Fruit fly (Drosophila melanogaster) whole organism, embryonic: ENCODE data around the gene CG31495.

Source experiments
- Antp ChIP-seq: fragments of 200-800 bp; sonication (Bioruptor generic); optimal IDR thresholded peaks from 3 replicates; lab custom pipeline; 2016; ENCODE audit warnings: missing biosample characterization, missing genetic modification characterization
- Blimp-1 ChIP-seq: fragments of 200-800 bp; sonication (Bioruptor generic); optimal IDR thresholded peaks from 3 replicates; lab custom pipeline; 2018; ENCODE audit warnings: missing biosample characterization, missing genetic modification characterization, mild to moderate bottlenecking, moderate library complexity, missing genetic modification reagents
- CG10267 ChIP-seq: fragments of 200-800 bp; sonication (Bioruptor generic); optimal IDR thresholded peaks from 2 replicates; lab custom pipeline; 2018; ENCODE audit warnings: missing biosample characterization, mild to moderate bottlenecking, missing genetic modification characterization, moderate library complexity
- CG10321 ChIP-seq: fragments of 200-800 bp; sonication (Bioruptor generic); IDR thresholded peaks from 2 replicates; pipeline ENCODE4 v1.3.6; 2022; ENCODE audit warnings: missing biosample characterization, missing genetic modification characterization
- CG10543 ChIP-seq: fragments of 200-800 bp; sonication (Bioruptor generic); optimal IDR thresholded peaks from 3 replicates; lab custom pipeline; 2017; ENCODE audit warnings: missing biosample characterization, mild to moderate bottlenecking, missing genetic modification characterization, moderate library complexity
- CG10959 ChIP-seq: fragments of 200-800 bp; sonication (Bioruptor generic); IDR thresholded peaks from 2 replicates; pipeline ENCODE4 v1.3.6; 2022; ENCODE audit warnings: missing biosample characterization, missing genetic modification characterization
- CG11247 ChIP-seq: fragments of 200-800 bp; sonication (Bioruptor generic); IDR thresholded peaks from 2 replicates; pipeline ENCODE4 v1.3.6; 2022; ENCODE audit warnings: missing biosample characterization, missing genetic modification characterization
- CG11398 ChIP-seq: fragments of 200-800 bp; sonication (Bioruptor generic); optimal IDR thresholded peaks from 2 replicates; lab custom pipeline; 2016; ENCODE audit warnings: missing biosample characterization, missing genetic modification characterization
- CG11723 ChIP-seq: fragments of 200-800 bp; sonication (Bioruptor generic); optimal IDR thresholded peaks from 2 replicates; lab custom pipeline; 2017; ENCODE audit warnings: missing biosample characterization, mild to moderate bottlenecking, missing genetic modification characterization
- CG13296 ChIP-seq: fragments of 200-800 bp; sonication (Bioruptor generic); optimal IDR thresholded peaks from 3 replicates; lab custom pipeline; 2018; ENCODE audit warnings: missing biosample characterization, mild to moderate bottlenecking, missing genetic modification characterization
- CG14710 ChIP-seq: fragments of 200-800 bp; sonication (Bioruptor generic); optimal IDR thresholded peaks from 3 replicates; lab custom pipeline; 2019; ENCODE audit warnings: missing biosample characterization, mild to moderate bottlenecking, missing genetic modification characterization, moderate library complexity
- CG1647 ChIP-seq: fragments of 200-800 bp; sonication (Bioruptor generic); optimal IDR thresholded peaks from 3 replicates; lab custom pipeline; 2016; ENCODE audit warnings: missing biosample characterization, missing genetic modification characterization
- CG17829 ChIP-seq: fragments of 200-800 bp; optimal IDR thresholded peaks from 2 replicates; lab custom pipeline; 2019; ENCODE audit warnings: missing biosample characterization, mild to moderate bottlenecking, missing genetic modification characterization, moderate library complexity
- CG2712 ChIP-seq: fragments of 200-800 bp; optimal IDR thresholded peaks from 3 replicates; lab custom pipeline; 2019; ENCODE audit warnings: missing biosample characterization, mild to moderate bottlenecking, missing genetic modification characterization, moderate library complexity
- CG31224 ChIP-seq: fragments of 200-800 bp; sonication (Bioruptor generic); IDR thresholded peaks from 2 replicates; pipeline ENCODE4 v1.3.6; 2022; ENCODE audit warnings: missing biosample characterization, missing genetic modification characterization
- CG4617 ChIP-seq: fragments of 200-800 bp; sonication (Bioruptor generic); optimal IDR thresholded peaks from 3 replicates; lab custom pipeline; 2016; ENCODE audit warnings: missing biosample characterization, missing genetic modification characterization, borderline replicate concordance
- CG5245 ChIP-seq: fragments of 200-800 bp; sonication (Bioruptor generic); optimal IDR thresholded peaks from 3 replicates; lab custom pipeline; 2016; ENCODE audit warnings: missing biosample characterization, missing genetic modification characterization
- CG6791 ChIP-seq: fragments of 200-800 bp; sonication (Bioruptor generic); IDR thresholded peaks from 3 replicates; pipeline ENCODE4 v1.3.6; 2022; ENCODE audit warnings: missing biosample characterization, missing genetic modification characterization; ENCODE audit not compliant: partially characterized antibody
- CG7963 ChIP-seq: fragments of 200-800 bp; sonication (Bioruptor generic); IDR thresholded peaks from 3 replicates; pipeline ENCODE4 v1.3.6; 2022; ENCODE audit warnings: missing biosample characterization, missing genetic modification characterization; ENCODE audit not compliant: partially characterized antibody
- CG7987 ChIP-seq: fragments of 200-800 bp; sonication (Bioruptor generic); optimal IDR thresholded peaks from 2 replicates; lab custom pipeline; 2018; ENCODE audit warnings: missing biosample characterization, mild to moderate bottlenecking, missing genetic modification characterization, moderate library complexity
- Camta ChIP-seq: fragments of 200-800 bp; sonication (Bioruptor generic); optimal IDR thresholded peaks from 2 replicates; lab custom pipeline; 2016; ENCODE audit warnings: missing biosample characterization, missing genetic modification characterization
- Chrac-16 ChIP-seq: fragments of 200-800 bp; sonication (Bioruptor generic); optimal IDR thresholded peaks from 3 replicates; lab custom pipeline; 2016; ENCODE audit warnings: missing biosample characterization, missing genetic modification characterization
- CkIIα-i1 ChIP-seq: fragments of 200-800 bp; sonication (Bioruptor generic); IDR thresholded peaks from 2 replicates; pipeline ENCODE4 v1.3.6; 2022; ENCODE audit warnings: missing biosample characterization, missing genetic modification characterization
- Dp ChIP-seq: fragments of 200-800 bp; sonication (Bioruptor generic); optimal IDR thresholded peaks from 2 replicates; lab custom pipeline; 2018; ENCODE audit warnings: missing biosample characterization, mild to moderate bottlenecking, missing genetic modification characterization, moderate library complexity
- Ets97D ChIP-seq: fragments of 200-800 bp; sonication (Bioruptor generic); optimal IDR thresholded peaks from 3 replicates; lab custom pipeline; 2016; ENCODE audit warnings: missing biosample characterization, missing genetic modification characterization
- HmgD ChIP-seq: fragments of 200-800 bp; sonication (Bioruptor generic); optimal IDR thresholded peaks from 3 replicates; lab custom pipeline; 2016; ENCODE audit warnings: missing biosample characterization, missing genetic modification characterization
- HmgZ ChIP-seq: fragments of 200-800 bp; sonication (Bioruptor generic); optimal IDR thresholded peaks from 2 replicates; lab custom pipeline; 2018; ENCODE audit warnings: missing biosample characterization, mild to moderate bottlenecking, missing genetic modification characterization
- Hmx ChIP-seq: fragments of 200-800 bp; sonication (Bioruptor generic); optimal IDR thresholded peaks from 2 replicates; lab custom pipeline; 2016; ENCODE audit warnings: missing biosample characterization, missing genetic modification characterization
- Nf-YC ChIP-seq: fragments of 200-800 bp; optimal IDR thresholded peaks from 3 replicates; lab custom pipeline; 2019; ENCODE audit warnings: missing biosample characterization, mild to moderate bottlenecking, missing genetic modification characterization, moderate library complexity
- Pdp1 ChIP-seq, 2 experiments: fragments of 200-800 bp; sonication (Bioruptor generic); optimal IDR thresholded peaks; 3 replicates each; lab custom pipeline; 2016; ENCODE audit warnings: missing biosample characterization in 2 of 2, missing genetic modification characterization in 2 of 2, mild to moderate bottlenecking in 1 of 2, moderate library complexity in 1 of 2
- Scr ChIP-seq: fragments of 200-800 bp; sonication (Bioruptor generic); IDR thresholded peaks from 2 replicates; pipeline ENCODE4 v1.3.6; 2022; ENCODE audit warnings: missing biosample characterization, missing genetic modification characterization; ENCODE audit not compliant: partially characterized antibody
- ci ChIP-seq: fragments of 200-800 bp; sonication (Bioruptor generic); IDR thresholded peaks from 3 replicates; pipeline ENCODE4 v1.3.6; 2022; ENCODE audit warnings: missing biosample characterization, missing genetic modification characterization
- dati ChIP-seq: fragments of 200-800 bp; sonication (Bioruptor generic); IDR thresholded peaks from 2 replicates; pipeline ENCODE4 v1.3.6; 2022; ENCODE audit warnings: missing biosample characterization, missing genetic modification characterization
- disco-r ChIP-seq: fragments of 200-800 bp; sonication (Bioruptor generic); optimal IDR thresholded peaks from 2 replicates; lab custom pipeline; 2016; ENCODE audit warnings: missing biosample characterization, missing genetic modification characterization
- fd64A ChIP-seq: fragments of 200-800 bp; sonication (Bioruptor generic); optimal IDR thresholded peaks from 3 replicates; lab custom pipeline; 2018; ENCODE audit warnings: missing biosample characterization, mild to moderate bottlenecking, missing genetic modification characterization
- grn ChIP-seq: fragments of 200-800 bp; sonication (Bioruptor generic); optimal IDR thresholded peaks from 3 replicates; lab custom pipeline; 2017; ENCODE audit warnings: missing biosample characterization, missing genetic modification characterization
- jumu ChIP-seq: fragments of 200-800 bp; sonication (Bioruptor generic); optimal IDR thresholded peaks from 3 replicates; lab custom pipeline; 2016; ENCODE audit warnings: missing biosample characterization, missing genetic modification characterization
- org-1 ChIP-seq: fragments of 200-800 bp; sonication (Bioruptor generic); optimal IDR thresholded peaks from 2 replicates; lab custom pipeline; 2017; ENCODE audit warnings: missing biosample characterization, missing genetic modification characterization
- p53 ChIP-seq: fragments of 200-800 bp; sonication (Bioruptor generic); optimal IDR thresholded peaks from 2 replicates; lab custom pipeline; 2016; ENCODE audit warnings: missing biosample characterization, missing genetic modification characterization
- pho ChIP-seq: fragments of 200-800 bp; sonication (Bioruptor generic); optimal IDR thresholded peaks from 2 replicates; lab custom pipeline; 2016; ENCODE audit warnings: missing biosample characterization, missing genetic modification characterization
- pnt ChIP-seq: fragments of 200-800 bp; sonication (Bioruptor generic); optimal IDR thresholded peaks from 3 replicates; lab custom pipeline; 2016; ENCODE audit warnings: missing biosample characterization, missing genetic modification characterization
- run ChIP-seq: fragments of 200-800 bp; sonication (Bioruptor generic); optimal IDR thresholded peaks from 3 replicates; lab custom pipeline; 2018; ENCODE audit warnings: missing biosample characterization, mild to moderate bottlenecking, missing genetic modification characterization
- sd ChIP-seq: fragments of 200-800 bp; sonication (Bioruptor generic); optimal IDR thresholded peaks from 3 replicates; lab custom pipeline; 2018; ENCODE audit warnings: missing biosample characterization, mild to moderate bottlenecking, missing genetic modification characterization, moderate library complexity
- sisA ChIP-seq: fragments of 200-800 bp; sonication (Bioruptor generic); IDR thresholded peaks from 2 replicates; pipeline ENCODE4 v1.3.6; 2022; ENCODE audit warnings: missing biosample characterization, missing genetic modification characterization
- stc ChIP-seq: fragments of 200-800 bp; sonication (Bioruptor generic); IDR thresholded peaks from 2 replicates; pipeline ENCODE4 v1.3.6; 2022; ENCODE audit warnings: missing biosample characterization, missing genetic modification characterization
- tap ChIP-seq: fragments of 200-800 bp; optimal IDR thresholded peaks from 3 replicates; lab custom pipeline; 2019; ENCODE audit warnings: missing biosample characterization, mild to moderate bottlenecking, missing genetic modification characterization, moderate library complexity
- tna ChIP-seq: fragments of 200-800 bp; sonication (Bioruptor generic); IDR thresholded peaks from 2 replicates; pipeline ENCODE4 v1.3.6; 2022; ENCODE audit warnings: missing biosample characterization, missing genetic modification characterization; ENCODE audit not compliant: partially characterized antibody
- toy ChIP-seq: fragments of 200-800 bp; sonication (Bioruptor generic); IDR thresholded peaks from 2 replicates; pipeline ENCODE4 v1.3.6; 2022; ENCODE audit warnings: missing biosample characterization, missing genetic modification characterization
- zen2 ChIP-seq: fragments of 200-800 bp; sonication (Bioruptor generic); IDR thresholded peaks from 3 replicates; pipeline ENCODE4 v1.3.6; 2022; ENCODE audit warnings: missing biosample characterization, missing genetic modification characterization; ENCODE audit not compliant: partially characterized antibody
- zfh2 ChIP-seq: fragments of 200-800 bp; sonication (Bioruptor generic); optimal IDR thresholded peaks from 2 replicates; lab custom pipeline; 2016; ENCODE audit warnings: missing biosample characterization, missing genetic modification characterization

Gene CG31495

dm6 chr3R:13793979-13794665, 45.6 kb downstream of the CG31495 start (continued):
- TF ChIP-seq fd64A (GFP tag; lab: Kevin White, UChicago) (no peak), sd (no peak), Pdp1 (GFP tag; optimal IDR thresholded peaks at IDR 0.05; lab: Kevin White, UChicago) (peak in 1 of 2 experiments; percentile 24), Dp (GFP tag; lab: Kevin White, UChicago) (no peak), CG10543 (no peak), dati (GFP tag; lab: Robert Waterston, UW) (no peak), disco-r (GFP tag; lab: Kevin White, UChicago) (no peak), CG1647 (GFP tag; lab: Kevin White, UChicago) (no peak), Antp (GFP tag; lab: Kevin White, UChicago) (peak; percentile 21), pnt (peak; percentile 14), CG17829 (tag; lab: Kevin White, UChicago) (peak; percentile 71), CG5245 (GFP tag; lab: Kevin White, UChicago) (peak; percentile 30), CG31224 (GFP tag; lab: Robert Waterston, UW) (no peak), CG7963 (no peak), HmgD (no peak), Chrac-16 (GFP tag; lab: Kevin White, UChicago) (peak; percentile 32), Scr (no peak), CG10959 (peak; percentile 51; the same call in 1 of the 2 replicates), HmgZ (tag; lab: Kevin White, UChicago) (peak; percentile 21), CG2712 (tag; lab: Kevin White, UChicago) (peak; percentile 85), Blimp-1 (peak; percentile 82), CG10267 (tag; lab: Kevin White, UChicago) (peak; percentile 64), pho (GFP tag; lab: Kevin White, UChicago) (no peak), CG11398 (GFP tag; lab: Kevin White, UChicago) (no peak), Nf-YC (tag; lab: Kevin White, UChicago) (no peak), zfh2 (GFP tag; lab: Kevin White, UChicago) (no peak), p53 (GFP tag; lab: Kevin White, UChicago) (no peak), run (tag; lab: Kevin White, UChicago) (no peak), grn (GFP tag; lab: Kevin White, UChicago) (no peak), ci (GFP tag; lab: Robert Waterston, UW) (peak; percentile 85), tna (GFP tag; lab: Robert Waterston, UW) (no peak), Ets97D (no peak), CG11723 (GFP tag; lab: Kevin White, UChicago) (peak; percentile 25), CG7987 (GFP tag; lab: Kevin White, UChicago) (no peak), stc (peak; percentile 74), org-1 (GFP tag; lab: Kevin White, UChicago) (peak; percentile 32), zen2 (no peak), CG14710 (tag; lab: Kevin White, UChicago) (peak; percentile 73), CG4617 (GFP tag; lab: Kevin White, UChicago) (peak; percentile 6), CG11247 (GFP tag; lab: Robert Waterston, UW) (no peak), CkIIα-i1 (GFP tag; lab: Robert Waterston, UW) (no peak), CG13296 (GFP tag; lab: Kevin White, UChicago) (peak; percentile 20), tap (tag; lab: Kevin White, UChicago) (peak; percentile 39), Camta (GFP tag; lab: Kevin White, UChicago) (no peak), sisA (GFP tag; lab: Robert Waterston, UW) (peak; percentile 71), jumu (GFP tag; lab: Kevin White, UChicago) (no peak), CG6791 (GFP tag; lab: Robert Waterston, UW) (no peak), Hmx (GFP tag; lab: Kevin White, UChicago) (no peak), CG10321 (no peak), toy (GFP tag; lab: Robert Waterston, UW) (no peak)
